Worm (Caenorhabditis elegans): ENCODE data around the gene cah-1.

Gene cah-1

ce11 chrIII:5081573-5081823 lies 3.9 kb downstream of the cah-1 start, which contains the start of gene cox-6A:
Gene cox-6A (plus strand): TSS chrIII:5081724.
- TF ChIP-seq blmp-1 (tag; optimal IDR thresholded peaks at IDR 0.05) = no peak
- no peak for TF ChIP-seq lsy-2 (tag; optimal IDR thresholded peaks at IDR 0.05)
- TF ChIP-seq sem-2 (GFP tag; optimal IDR thresholded peaks at IDR 0.05) = no peak
- TF ChIP-seq snpc-4 (tag; optimal IDR thresholded peaks at IDR 0.05) = no peak
- TF ChIP-seq ceh-43 (GFP tag; optimal IDR thresholded peaks at IDR 0.05) = no peak
- TF ChIP-seq ztf-11 (tag; optimal IDR thresholded peaks at IDR 0.05) = no peak
- no peak for TF ChIP-seq drap-1 (GFP tag; optimal IDR thresholded peaks at IDR 0.05)
- TF ChIP-seq lin-32 (GFP tag; optimal IDR thresholded peaks at IDR 0.05) = no peak
- no peak for TF ChIP-seq elt-3 (tag; optimal IDR thresholded peaks at IDR 0.05)

DNA sequence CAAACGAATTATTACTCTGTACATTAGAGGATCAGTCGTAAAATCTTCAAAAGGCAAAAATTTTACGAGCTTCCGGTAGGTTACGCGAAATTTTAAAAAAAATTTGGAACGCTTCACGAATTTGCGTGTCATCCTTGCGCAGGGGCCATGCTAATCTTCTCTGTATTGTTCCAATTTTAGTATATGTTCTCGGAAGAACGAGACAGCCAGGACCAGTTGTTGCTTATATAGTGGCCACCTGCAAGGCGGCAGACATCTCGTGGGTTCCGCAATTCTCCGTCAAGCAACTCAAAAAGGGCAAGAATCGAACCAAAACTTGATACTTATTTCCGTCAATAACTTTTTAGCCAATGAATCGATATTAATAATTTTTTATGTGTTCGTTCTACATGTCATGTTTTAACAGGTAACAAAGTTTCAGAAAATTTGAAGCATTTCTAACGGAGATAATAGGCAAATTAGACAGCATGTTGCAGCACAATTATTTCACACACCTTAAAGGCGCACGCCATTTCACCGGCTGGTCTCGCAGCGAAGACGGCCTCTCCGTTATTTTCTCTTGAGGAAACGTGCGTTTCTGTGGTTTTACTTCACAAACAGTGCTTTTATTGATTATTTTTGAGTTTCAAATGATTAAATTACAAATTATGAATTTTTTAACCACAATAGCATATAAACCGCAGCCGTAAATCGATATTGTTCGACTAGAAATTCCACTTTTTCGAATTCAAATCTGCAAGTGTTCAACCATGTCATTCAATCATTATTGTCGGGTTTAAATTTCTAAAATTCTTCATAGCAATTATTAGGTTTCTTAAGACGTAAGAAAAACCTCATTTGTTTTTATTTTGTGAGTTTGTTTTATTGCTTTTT lies 4.5 kb downstream of the cah-1 start:
- peak; percentile 82 for TF ChIP-seq cnd-1 (tag; optimal IDR thresholded peaks at IDR 0.05)
- peak; percentile 29 for TF ChIP-seq pha-4 (tag; optimal IDR thresholded peaks at IDR 0.05)
- peak; percentile 63 for TF ChIP-seq ceh-83 (GFP tag; optimal IDR thresholded peaks at IDR 0.05)
- peak; percentile 46 for TF ChIP-seq hlh-1 (tag; optimal IDR thresholded peaks at IDR 0.05)
- TF ChIP-seq ces-1 (GFP tag; optimal IDR thresholded peaks at IDR 0.05) = peak; percentile 58
- no peak for TF ChIP-seq snpc-4 (tag; optimal IDR thresholded peaks at IDR 0.05)
- peak; percentile 61 for TF ChIP-seq unc-120 (tag; optimal IDR thresholded peaks at IDR 0.05; ENCODE audit: poor library complexity, severe bottlenecking)
- peak; percentile 1 for TF ChIP-seq nhr-237 (tag; optimal IDR thresholded peaks at IDR 0.05)
- TF ChIP-seq lin-32 (GFP tag; optimal IDR thresholded peaks at IDR 0.05) = peak; percentile 61
- TF ChIP-seq bed-3 (GFP tag; optimal IDR thresholded peaks at IDR 0.05) = peak; percentile 60
- TF ChIP-seq elt-1 (tag; optimal IDR thresholded peaks at IDR 0.05; ENCODE audit: borderline replicate concordance, insufficient read depth) = peak; percentile 23
- no peak for TF ChIP-seq unc-39 (tag; optimal IDR thresholded peaks at IDR 0.05)
- TF ChIP-seq lsy-2 (tag; optimal IDR thresholded peaks at IDR 0.05) = no peak
- TF ChIP-seq sptf-1 (tag; optimal IDR thresholded peaks at IDR 0.05) = peak; percentile 78
- peak; percentile 77 for TF ChIP-seq mls-2 (tag; optimal IDR thresholded peaks at IDR 0.05)
- TF ChIP-seq flh-1 (GFP tag; optimal IDR thresholded peaks at IDR 0.05) = no peak
- peak; percentile 79 for TF ChIP-seq M03D4.4 (tag; optimal IDR thresholded peaks at IDR 0.05)
- TF ChIP-seq mab-5 (tag; optimal IDR thresholded peaks at IDR 0.05) = no peak
- no peak for TF ChIP-seq nhr-2 (tag; optimal IDR thresholded peaks at IDR 0.05)
- no peak for TF ChIP-seq zip-8 (tag; optimal IDR thresholded peaks at IDR 0.05)
- TF ChIP-seq ztf-11 (tag; optimal IDR thresholded peaks at IDR 0.05) = peak; percentile 48
- peak; percentile 80 for TF ChIP-seq drap-1 (GFP tag; optimal IDR thresholded peaks at IDR 0.05)
- TF ChIP-seq nhr-28 (tag; optimal IDR thresholded peaks at IDR 0.05) = no peak
- TF ChIP-seq nhr-76 (tag; optimal IDR thresholded peaks at IDR 0.05) = no peak
- TF ChIP-seq mep-1 (tag; optimal IDR thresholded peaks at IDR 0.05) = peak; percentile 71
- peak; percentile 66 for TF ChIP-seq sem-2 (GFP tag; optimal IDR thresholded peaks at IDR 0.05)
- no peak for TF ChIP-seq elt-3 (tag; optimal IDR thresholded peaks at IDR 0.05)
- peak; percentile 53 for TF ChIP-seq ceh-43 (GFP tag; optimal IDR thresholded peaks at IDR 0.05)
- peak; percentile 21 for TF ChIP-seq ceh-39 (tag; optimal IDR thresholded peaks at IDR 0.05)
- peak; percentile 56 for TF ChIP-seq ham-2 (GFP tag; optimal IDR thresholded peaks at IDR 0.05)
- TF ChIP-seq lin-13 (tag; optimal IDR thresholded peaks at IDR 0.05) = peak; percentile 60
- TF ChIP-seq tbx-8 (GFP tag; optimal IDR thresholded peaks at IDR 0.05) = peak; percentile 59
- peak; percentile 4 for TF ChIP-seq unc-62 (GFP tag; optimal IDR thresholded peaks at IDR 0.05)
- TF ChIP-seq blmp-1 (tag; optimal IDR thresholded peaks at IDR 0.05) = no peak
- no peak for TF ChIP-seq nhr-12 (tag; optimal IDR thresholded peaks at IDR 0.05)

DNA sequence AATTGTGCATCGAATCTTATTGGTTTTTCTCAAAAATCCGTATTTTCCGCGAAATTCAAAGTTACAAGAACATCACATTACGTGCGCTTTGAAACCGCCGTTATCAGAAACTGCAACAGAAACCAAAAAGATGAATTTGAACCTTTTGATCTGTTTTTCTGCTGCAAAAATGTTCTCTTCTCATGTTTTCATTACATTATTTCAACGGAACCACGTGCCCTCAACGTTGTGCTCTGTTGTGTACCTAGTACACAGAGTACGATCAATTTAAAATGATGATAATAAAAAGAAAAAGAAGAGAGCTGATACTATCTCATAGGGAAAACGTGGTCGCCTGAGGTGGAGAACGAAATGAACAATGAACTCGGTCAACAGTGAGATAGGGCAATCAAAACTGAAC lies 7.4 kb downstream of the cah-1 start:
- TF ChIP-seq unc-62 (GFP tag; optimal IDR thresholded peaks at IDR 0.05) (no peak), nhr-237 (tag; optimal IDR thresholded peaks at IDR 0.05) (no peak), zip-8 (tag; optimal IDR thresholded peaks at IDR 0.05) (no peak), pha-4 (tag; optimal IDR thresholded peaks at IDR 0.05) (no peak), ztf-11 (tag; optimal IDR thresholded peaks at IDR 0.05) (no peak), mep-1 (tag; optimal IDR thresholded peaks at IDR 0.05) (no peak), sem-2 (GFP tag; optimal IDR thresholded peaks at IDR 0.05) (no peak), unc-39 (tag; optimal IDR thresholded peaks at IDR 0.05) (no peak), nhr-76 (tag; optimal IDR thresholded peaks at IDR 0.05) (no peak), sptf-1 (tag; optimal IDR thresholded peaks at IDR 0.05) (no peak), unc-120 (tag; optimal IDR thresholded peaks at IDR 0.05; ENCODE audit: poor library complexity, severe bottlenecking) (no peak), ceh-43 (GFP tag; optimal IDR thresholded peaks at IDR 0.05) (no peak), blmp-1 (tag; optimal IDR thresholded peaks at IDR 0.05) (no peak), lin-32 (GFP tag; optimal IDR thresholded peaks at IDR 0.05) (no peak), lsy-2 (tag; optimal IDR thresholded peaks at IDR 0.05) (no peak), M03D4.4 (tag; optimal IDR thresholded peaks at IDR 0.05) (no peak), cnd-1 (tag; optimal IDR thresholded peaks at IDR 0.05) (no peak), snpc-4 (tag; optimal IDR thresholded peaks at IDR 0.05) (no peak), lin-13 (tag; optimal IDR thresholded peaks at IDR 0.05) (no peak)
